Fruit fly (Drosophila melanogaster) whole organism, adult: Measurements from ENCODE around the gene Fer1.

Experiments used
- CG1620 ChIP-seq: fragments of 200-800 bp; sonication (Bioruptor generic); optimal IDR thresholded peaks from 2 replicates; lab custom pipeline; 2016; ENCODE audit warnings: missing biosample characterization, missing genetic modification characterization
- CG33017 ChIP-seq: fragments of 200-800 bp; sonication (Bioruptor generic); optimal IDR thresholded peaks from 2 replicates; lab custom pipeline; 2018; ENCODE audit warnings: missing biosample characterization, mild to moderate bottlenecking, missing genetic modification characterization, moderate library complexity
- CG5204 ChIP-seq: fragments of 200-800 bp; sonication (Bioruptor generic); optimal IDR thresholded peaks from 2 replicates; lab custom pipeline; 2016; ENCODE audit warnings: missing biosample characterization, missing genetic modification characterization
- CG7101 ChIP-seq: fragments of 200-800 bp; sonication (Bioruptor generic); optimal IDR thresholded peaks from 2 replicates; lab custom pipeline; 2018; ENCODE audit warnings: missing biosample characterization, mild to moderate bottlenecking, missing genetic modification characterization, moderate library complexity
- Clk ChIP-seq: fragments of 200-800 bp; sonication (Bioruptor generic); optimal IDR thresholded peaks from 2 replicates; lab custom pipeline; 2017; ENCODE audit warnings: missing biosample characterization, missing genetic modification characterization
- Crg-1 ChIP-seq: fragments of 200-800 bp; sonication (Bioruptor generic); optimal IDR thresholded peaks from 2 replicates; lab custom pipeline; 2016; ENCODE audit warnings: missing biosample characterization, missing genetic modification characterization
- Mnt ChIP-seq: fragments of 200-800 bp; sonication (Bioruptor generic); optimal IDR thresholded peaks from 2 replicates; lab custom pipeline; 2016; ENCODE audit warnings: missing biosample characterization, mild to moderate bottlenecking, missing genetic modification characterization
- cic ChIP-seq: fragments of 200-800 bp; sonication (Bioruptor generic); optimal IDR thresholded peaks from 2 replicates; lab custom pipeline; 2017; ENCODE audit warnings: missing biosample characterization, mild to moderate bottlenecking, missing genetic modification characterization, moderate library complexity
- kay ChIP-seq: fragments of 200-800 bp; sonication (Bioruptor generic); peaks from one replicate; lab custom pipeline; 2016; ENCODE audit warnings: missing biosample characterization, missing genetic modification characterization, borderline replicate concordance
- pad ChIP-seq: fragments of 200-800 bp; sonication (Bioruptor generic); optimal IDR thresholded peaks from 3 replicates; lab custom pipeline; 2017; ENCODE audit warnings: missing biosample characterization, missing genetic modification characterization, mild to moderate bottlenecking, moderate library complexity, missing genetic modification reagents
- toe ChIP-seq: fragments of 200-800 bp; sonication (Bioruptor generic); optimal IDR thresholded peaks from 2 replicates; lab custom pipeline; 2016; ENCODE audit warnings: missing biosample characterization, missing genetic modification characterization

- TF ChIP-seq Mnt (no peak), CG5204 (GFP tag; lab: Kevin White, UChicago) (no peak), kay (no peak), cic (GFP tag; lab: Kevin White, UChicago) (no peak), CG33017 (tag; lab: Kevin White, UChicago) (no peak), pad (GFP tag; lab: Kevin White, UChicago) (no peak), Crg-1 (no peak), Clk (GFP tag; lab: Kevin White, UChicago) (no peak), toe (GFP tag; lab: Kevin White, UChicago) (no peak), CG1620 (GFP tag; lab: Kevin White, UChicago) (no peak), CG7101 (tag; lab: Kevin White, UChicago) (no peak)
These were observed 51.3 kb downstream of the Fer1 start for dm6 chr3R:7187093-7187912.
